Worm (Caenorhabditis elegans): ENCODE measurements around the gene T26E4.9.

The T26E4.9 gene

DNA sequence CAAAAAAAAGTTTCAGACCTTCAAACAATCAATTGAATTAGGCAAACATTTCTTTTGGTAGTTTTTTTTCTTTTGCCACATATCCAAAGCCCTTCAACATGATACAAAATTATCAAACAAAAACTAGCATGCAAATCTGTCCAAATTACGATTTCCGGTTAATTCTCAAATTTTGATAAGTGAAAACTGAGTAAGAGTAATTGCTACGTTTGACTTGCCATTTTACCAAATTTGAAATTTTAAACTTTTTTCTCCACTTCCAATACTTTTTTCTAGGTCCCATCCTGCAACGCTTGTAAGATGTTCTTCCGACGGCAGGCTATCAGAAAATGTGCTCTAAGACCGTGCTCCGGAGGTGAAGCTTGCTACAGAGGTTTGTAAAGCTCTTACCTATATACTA lies 6.4 kb downstream of the T26E4.9 start, which contains the start of gene nhr-223:
Gene nhr-223, plus strand, starts transcription at position 301 of the 400 bp plus-strand sequence.
- no peak for TF ChIP-seq pha-2 (tag; optimal IDR thresholded peaks at IDR 0.05)
- no peak for TF ChIP-seq ref-2 (tag; optimal IDR thresholded peaks at IDR 0.05)
- TF ChIP-seq F13H6.1 (tag; optimal IDR thresholded peaks at IDR 0.05) = no peak
- TF ChIP-seq hlh-15 (tag; optimal IDR thresholded peaks at IDR 0.05) = no peak
- no peak for TF ChIP-seq hlh-30 (tag; optimal IDR thresholded peaks at IDR 0.05; ENCODE audit: insufficient read depth)
- no peak for TF ChIP-seq ceh-19 (GFP tag; optimal IDR thresholded peaks at IDR 0.05)
- no peak for TF ChIP-seq sox-2 (GFP tag; IDR thresholded peaks at IDR 0.05)
- no peak for TF ChIP-seq ahr-1 (tag; optimal IDR thresholded peaks at IDR 0.05)
- no peak for TF ChIP-seq sox-4 (tag; optimal IDR thresholded peaks at IDR 0.05)
- TF ChIP-seq hlh-13 (GFP tag; optimal IDR thresholded peaks at IDR 0.05) = no peak
- TF ChIP-seq unc-3 (GFP tag; conservative IDR thresholded peaks at IDR 0.05) = no peak
- no peak for TF ChIP-seq unc-3 (tag; optimal IDR thresholded peaks at IDR 0.05)
- TF ChIP-seq ceh-34 (tag; optimal IDR thresholded peaks at IDR 0.05) = no peak
- TF ChIP-seq ceh-45 (GFP tag; IDR thresholded peaks at IDR 0.05) = no peak
- TF ChIP-seq ama-1 (optimal IDR thresholded peaks at IDR 0.05) = no peak

ce11 chrV:15793270-15793669 lies 9.3 kb downstream of the T26E4.9 start, which contains the start of gene T26E4.7:
Gene T26E4.7, plus strand, starts transcription at chrV:15793570.
- TF ChIP-seq che-1 (tag; optimal IDR thresholded peaks at IDR 0.05) = no peak
- no peak for TF ChIP-seq madf-2 (tag; optimal IDR thresholded peaks at IDR 0.05)
- no peak for TF ChIP-seq tbx-2 (tag; optimal IDR thresholded peaks at IDR 0.05)
- TF ChIP-seq unc-55 (GFP tag; optimal IDR thresholded peaks at IDR 0.05) = no peak

- TF ChIP-seq eyg-1 (tag; optimal IDR thresholded peaks at IDR 0.05) (no peak), C38D4.7 (GFP tag; optimal IDR thresholded peaks at IDR 0.05) (no peak), ahr-1 (tag; optimal IDR thresholded peaks at IDR 0.05) (no peak), tbx-2 (tag; optimal IDR thresholded peaks at IDR 0.05) (no peak)
Measured at ce11 chrV:15792409-15792808, 10.1 kb downstream of the T26E4.9 start, which contains the start of gene T26E4.4. Gene T26E4.4, minus strand, starts transcription at chrV:15792509.

DNA sequence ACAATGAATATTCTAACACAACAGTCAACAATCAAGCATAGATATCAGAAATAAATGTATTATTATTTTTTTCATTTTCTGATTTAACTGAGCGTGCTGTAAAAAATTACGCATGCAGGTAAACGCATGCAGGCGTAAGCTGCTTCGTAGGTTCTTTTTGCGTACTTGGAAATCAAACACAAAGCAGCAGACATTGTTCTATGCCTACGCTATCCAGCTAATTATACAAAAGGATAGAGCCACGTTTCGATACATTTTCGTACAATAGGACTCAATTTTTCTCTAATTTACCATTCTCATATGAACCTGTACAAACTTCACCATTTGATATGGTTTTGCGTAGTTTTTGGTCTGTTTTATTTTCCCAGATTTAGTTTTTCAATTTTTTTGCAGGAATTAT lies 20.0 kb downstream of the T26E4.9 start, which contains the start of gene T26E4.3:
Gene T26E4.3, plus strand, starts transcription at position 301 of the 400 bp plus-strand sequence.
- no peak for TF ChIP-seq ceh-30 (tag; optimal IDR thresholded peaks at IDR 0.05)
- no peak for TF ChIP-seq ceh-9 (tag; optimal IDR thresholded peaks at IDR 0.05)
- TF ChIP-seq hlh-13 (GFP tag; optimal IDR thresholded peaks at IDR 0.05) = no peak
- TF ChIP-seq Y22D7AL.16 (tag; optimal IDR thresholded peaks at IDR 0.05) = no peak

DNA sequence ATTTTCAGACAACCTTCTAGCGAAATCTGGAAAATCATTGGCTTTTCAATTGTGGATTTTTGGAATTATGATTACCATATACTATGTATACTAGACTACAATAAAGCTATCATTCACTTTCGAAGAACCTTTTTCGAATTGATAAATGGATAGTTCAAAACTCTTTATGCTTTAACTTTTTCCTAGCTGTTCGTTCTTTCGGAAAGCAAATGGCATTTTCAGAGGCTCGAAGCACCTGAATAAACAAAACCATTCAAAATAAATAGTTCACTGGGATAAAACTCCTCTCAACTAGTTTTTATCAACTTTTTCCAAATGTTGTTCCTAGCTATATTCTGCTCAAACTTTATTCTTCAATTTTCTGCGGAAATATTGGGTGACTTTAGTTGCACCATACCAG lies 21.4 kb downstream of the T26E4.9 start, which contains the start of gene T26E4.2:
Gene T26E4.2, plus strand, starts transcription at position 301 of the 400 bp plus-strand sequence.
- TF ChIP-seq ceh-30 (tag; optimal IDR thresholded peaks at IDR 0.05) = no peak
- TF ChIP-seq nfya-1 (tag; optimal IDR thresholded peaks at IDR 0.05) = no peak
- no peak for TF ChIP-seq Y22D7AL.16 (tag; optimal IDR thresholded peaks at IDR 0.05)
- TF ChIP-seq ceh-14 (tag; optimal IDR thresholded peaks at IDR 0.05) = no peak
- TF ChIP-seq pha-4 (tag; optimal IDR thresholded peaks at IDR 0.05) = no peak
- TF ChIP-seq ets-4 (tag; optimal IDR thresholded peaks at IDR 0.05) = no peak
- no peak for TF ChIP-seq pqm-1 (tag; optimal IDR thresholded peaks at IDR 0.05)
- no peak for TF ChIP-seq F13H6.1 (tag; optimal IDR thresholded peaks at IDR 0.05)

ce11 chrV:15779128-15779729 lies 23.3 kb downstream of the T26E4.9 start, which contains the start of the genes nhr-285 and irld-52:
Gene nhr-285, minus strand, starts transcription at chrV:15779228.
Gene irld-52, plus strand, starts transcription at chrV:15779679.
- no peak for TF ChIP-seq hlh-6 (tag; optimal IDR thresholded peaks at IDR 0.05)
- TF ChIP-seq zip-5 (tag; optimal IDR thresholded peaks at IDR 0.05) = no peak
- TF ChIP-seq che-1 (tag; optimal IDR thresholded peaks at IDR 0.05) = no peak
- TF ChIP-seq F13H6.1 (tag; optimal IDR thresholded peaks at IDR 0.05) = no peak
- TF ChIP-seq K09A11.1 (tag; optimal IDR thresholded peaks at IDR 0.05; ENCODE audit: insufficient read depth) = no peak
- TF ChIP-seq ref-2 (tag; optimal IDR thresholded peaks at IDR 0.05) = no peak
- no peak for TF ChIP-seq ceh-45 (GFP tag; IDR thresholded peaks at IDR 0.05)
- TF ChIP-seq pax-1 (tag; optimal IDR thresholded peaks at IDR 0.05) = no peak
